Worm (Caenorhabditis elegans) whole organism, L4 larva: ENCODE results near the gene Y113G7A.22.
A peak's percentile ranks its signal among the peaks of the same experiment; 100 is the strongest.

Source experiments
- F44E2.7 ChIP-seq: fragments of 200-800 bp; sonication (Bioruptor generic); IDR thresholded peaks from 2 replicates; pipeline ENCODE4 v2.1.2; 2022; ENCODE audit warnings: missing genetic modification characterization, missing compliant biosample characterization
- T20F7.1 ChIP-seq: fragments of 200-800 bp; sonication (Bioruptor generic); optimal IDR thresholded peaks from 2 replicates; lab custom pipeline; 2018; ENCODE audit warnings: mild to moderate bottlenecking, missing genetic modification characterization, missing compliant biosample characterization
- Y105C5A.15 ChIP-seq: fragments of 200-800 bp; sonication (Bioruptor generic); IDR thresholded peaks from 2 replicates; pipeline ENCODE4 v1.3.6; 2022; ENCODE audit warnings: missing genetic modification characterization, missing compliant biosample characterization
- Y5F2A.4 ChIP-seq: fragments of 200-800 bp; sonication (Bioruptor generic); optimal IDR thresholded peaks from 2 replicates; lab custom pipeline; 2018; ENCODE audit warnings: mild to moderate bottlenecking, missing genetic modification characterization, missing compliant biosample characterization
- aha-1 ChIP-seq: fragments of 150-350 bp; peaks from one replicate; lab custom pipeline; 2014; ENCODE audit warnings: missing biosample characterization, missing genetic modification characterization
- aly-2 ChIP-seq: sonication (generic microtip); optimal IDR thresholded peaks from 2 replicates; lab custom pipeline; 2018; ENCODE audit warnings: missing biosample characterization, missing genetic modification characterization
- arid-1 ChIP-seq: fragments of 200-800 bp; sonication (Bioruptor generic); conservative IDR thresholded peaks from 2 replicates; pipeline ENCODE4 v1.3.6; 2022; ENCODE audit warnings: missing genetic modification reagents, missing genetic modification characterization, missing compliant biosample characterization
- ceh-28 ChIP-seq: fragments of 150-350 bp; optimal IDR thresholded peaks from 2 replicates; lab custom pipeline; 2014; ENCODE audit warnings: missing biosample characterization, missing genetic modification reagents, missing genetic modification characterization
- ceh-32 ChIP-seq: sonication (generic microtip); optimal IDR thresholded peaks from 2 replicates; lab custom pipeline; 2016; ENCODE audit warnings: mild to moderate bottlenecking, missing genetic modification characterization, missing compliant biosample characterization; ENCODE audit not compliant: poor library complexity
- ceh-44 ChIP-seq: fragments of 200-800 bp; sonication (Bioruptor generic); IDR thresholded peaks from 2 replicates; pipeline ENCODE4 v1.3.6; 2022; ENCODE audit warnings: missing genetic modification reagents, missing genetic modification characterization, missing compliant biosample characterization
- ceh-62 ChIP-seq: sonication (generic microtip); optimal IDR thresholded peaks from 2 replicates; lab custom pipeline; 2017; ENCODE audit warnings: missing biosample characterization, missing genetic modification characterization
- ces-1 ChIP-seq: fragments of 150-350 bp; sonication (generic microtip); optimal IDR thresholded peaks from 4 replicates; lab custom pipeline; 2014; ENCODE audit warnings: missing biosample characterization, missing genetic modification reagents, missing genetic modification characterization
- daf-16 ChIP-seq, 3 experiments: sonication (generic microtip); optimal IDR thresholded peaks; 2 replicates each; lab custom pipeline; 2016 to 2017; ENCODE audit warnings: missing genetic modification characterization in 3 of 3, missing genetic modification reagents in 3 of 3, mild to moderate bottlenecking in 2 of 3, missing compliant biosample characterization in 2 of 3, missing biosample characterization in 1 of 3, moderate library complexity in 1 of 3
- daf-8 ChIP-seq: fragments of 200-800 bp; sonication (Bioruptor generic); IDR thresholded peaks from 2 replicates; pipeline ENCODE4 v1.3.6; 2022; ENCODE audit warnings: missing genetic modification characterization, missing compliant biosample characterization
- dmd-8 ChIP-seq: fragments of 200-800 bp; sonication (Bioruptor generic); IDR thresholded peaks from 2 replicates; pipeline ENCODE4 v1.3.6; 2022; ENCODE audit warnings: missing genetic modification characterization, missing compliant biosample characterization
- egl-27 ChIP-seq: sonication (generic microtip); optimal IDR thresholded peaks from 3 replicates; lab custom pipeline; 2017; ENCODE audit warnings: missing biosample characterization, missing genetic modification reagents, missing genetic modification characterization
- egl-43 ChIP-seq: fragments of 200-800 bp; sonication (Bioruptor generic); IDR thresholded peaks from 2 replicates; pipeline ENCODE4 v1.3.6; 2022; ENCODE audit warnings: missing genetic modification reagents, missing genetic modification characterization, missing compliant biosample characterization
- fkh-10 ChIP-seq: fragments of 150-350 bp; optimal IDR thresholded peaks from 2 replicates; lab custom pipeline; 2014; ENCODE audit warnings: missing biosample characterization, missing genetic modification reagents, missing genetic modification characterization
- lim-7 ChIP-seq: fragments of 200-800 bp; sonication (Bioruptor generic); IDR thresholded peaks from 2 replicates; pipeline ENCODE4 v1.3.6; 2022; ENCODE audit warnings: missing genetic modification characterization, missing compliant biosample characterization
- lin-29 ChIP-seq: fragments of 200-800 bp; sonication (Bioruptor generic); IDR thresholded peaks from 2 replicates; pipeline ENCODE4 v1.3.6; 2022; ENCODE audit warnings: missing genetic modification reagents, missing genetic modification characterization, missing compliant biosample characterization
- lsy-2 ChIP-seq, 2 experiments: fragments of 150-350 bp in 1 of 2; sonication (generic microtip) in 1 of 2; optimal IDR thresholded peaks; 2 replicates each; lab custom pipeline; 2014 to 2017; ENCODE audit warnings: missing biosample characterization in 2 of 2, missing genetic modification characterization in 2 of 2
- mxl-2 ChIP-seq: fragments of 200-800 bp; sonication (Bioruptor generic); conservative IDR thresholded peaks from 2 replicates; pipeline ENCODE4 v1.3.6; 2022; ENCODE audit warnings: missing genetic modification reagents, missing genetic modification characterization, missing compliant biosample characterization
- mxl-3 ChIP-seq: fragments of 200-800 bp; sonication (Bioruptor generic); optimal IDR thresholded peaks from 2 replicates; lab custom pipeline; 2018; ENCODE audit warnings: mild to moderate bottlenecking, missing genetic modification characterization, missing compliant biosample characterization
- nhr-11 ChIP-seq: fragments of 150-350 bp; optimal IDR thresholded peaks from 2 replicates; lab custom pipeline; 2014; ENCODE audit warnings: missing biosample characterization, missing genetic modification characterization
- nhr-237 ChIP-seq: sonication (generic microtip); optimal IDR thresholded peaks from 2 replicates; lab custom pipeline; 2017; ENCODE audit warnings: missing biosample characterization, missing genetic modification characterization
- nhr-6 ChIP-seq: fragments of 150-350 bp; optimal IDR thresholded peaks from 2 replicates; lab custom pipeline; 2014; ENCODE audit warnings: missing biosample characterization, missing genetic modification characterization
- pha-4 ChIP-seq, 2 experiments: fragments of 150-350 bp in 1 of 2; fragments of 200-800 bp in 1 of 2; sonication (Bioruptor generic) in 1 of 2; IDR thresholded peaks in 1 of 2; optimal IDR thresholded peaks in 1 of 2; 2 replicates each; pipeline versions ENCODE4 v1.3.6 to Lab custom; 2014 to 2022; ENCODE audit warnings: missing genetic modification characterization in 2 of 2, missing genetic modification reagents in 2 of 2, missing biosample characterization in 1 of 2, missing compliant biosample characterization in 1 of 2
- php-3 ChIP-seq: fragments of 200-800 bp; sonication (Bioruptor generic); IDR thresholded peaks from 2 replicates; pipeline ENCODE4 v1.3.6; 2022; ENCODE audit warnings: missing genetic modification reagents, missing genetic modification characterization, missing compliant biosample characterization
- rbr-2 ChIP-seq: sonication (generic microtip); optimal IDR thresholded peaks from 2 replicates; lab custom pipeline; 2016; ENCODE audit warnings: missing genotype, missing genetic modification characterization, missing compliant biosample characterization
- sdz-12 ChIP-seq: fragments of 200-800 bp; sonication (Bioruptor generic); optimal IDR thresholded peaks from 2 replicates; lab custom pipeline; 2018; ENCODE audit warnings: mild to moderate bottlenecking, missing genetic modification characterization, missing compliant biosample characterization
- set-16 ChIP-seq: fragments of 200-800 bp; sonication (Bioruptor generic); IDR thresholded peaks from 2 replicates; pipeline ENCODE4 v1.3.6; 2022; ENCODE audit warnings: missing genetic modification reagents, missing genetic modification characterization, missing compliant biosample characterization
- tra-1 ChIP-seq: fragments of 200-800 bp; sonication (Bioruptor generic); IDR thresholded peaks from 2 replicates; pipeline ENCODE4 v1.3.6; 2022; ENCODE audit warnings: missing genetic modification reagents, missing genetic modification characterization, missing compliant biosample characterization
- unc-130 ChIP-seq: sonication (generic microtip); optimal IDR thresholded peaks from 2 replicates; lab custom pipeline; 2016; ENCODE audit warnings: missing genetic modification reagents, missing genetic modification characterization, missing compliant biosample characterization
- zfp-3 ChIP-seq: fragments of 200-800 bp; sonication (Bioruptor generic); conservative IDR thresholded peaks from 2 replicates; pipeline ENCODE4 v1.3.6; 2022; ENCODE audit warnings: missing genetic modification reagents, missing genetic modification characterization, missing compliant biosample characterization
- zip-2 ChIP-seq: fragments of 150-350 bp; optimal IDR thresholded peaks from 2 replicates; lab custom pipeline; 2014; ENCODE audit warnings: missing biosample characterization, missing genetic modification characterization

Gene Y113G7A.22

ce11 chrV:20138407-20139044 lies 3.4 kb upstream of the Y113G7A.22 start, which contains the start of gene Y113G7A.14:
Y113G7A.14 (minus strand) TSS chrV:20138457.
- TF ChIP-seq aha-1 (tag; lab: Kevin White, UChicago) (peak; percentile 30), lim-7 (GFP tag; lab: Robert Waterston, UW) (no peak), zfp-3 (no peak), php-3 (no peak), set-16 (GFP tag; lab: Robert Waterston, UW) (peak; percentile 88)

- peak; percentile 71 for TF ChIP-seq set-16 (GFP tag; lab: Robert Waterston, UW)
- no peak for TF ChIP-seq sdz-12 (GFP tag; lab: Kevin White, UChicago)
- no peak for TF ChIP-seq zfp-3
- 0 out of 2 replicates have a peak, but pooled peaks have one; percentile 26 for TF ChIP-seq tra-1 (GFP tag; lab: Robert Waterston, UW)
- TF ChIP-seq ceh-44 (GFP tag; lab: Robert Waterston, UW), result 0 out of 2 replicates have a peak, but pooled peaks have one; percentile 37
- TF ChIP-seq ceh-62 (tag; lab: Kevin White, UChicago), result no peak
- TF ChIP-seq, all 104 proteins: peak for 3
Measured at ce11 chrV:20134797-20135196, 350 bp downstream of the Y113G7A.22 start.

ce11 chrV:20133163-20133562 lies 2.0 kb downstream of the Y113G7A.22 start, which contains the start of gene ssu-1:
ssu-1 (minus strand) TSS chrV:20133263.
- TF ChIP-seq lin-29 (no peak), fkh-10 (no peak), daf-16 (GFP tag; optimal IDR thresholded peaks at IDR 0.05; lab: Kevin White, UChicago) (no peak), daf-16 (tag; optimal IDR thresholded peaks at IDR 0.05; lab: Kevin White, UChicago) (no peak), ceh-32 (tag; lab: Kevin White, UChicago) (no peak)

ce11 chrV:20127543-20127942 lies 7.6 kb downstream of the Y113G7A.22 start:
- TF ChIP-seq set-16 (GFP tag; lab: Robert Waterston, UW), result peak; percentile 90
- no peak for TF ChIP-seq arid-1 (GFP tag; lab: Robert Waterston, UW)
- TF ChIP-seq aha-1 (tag; lab: Kevin White, UChicago), result peak; percentile 40
- TF ChIP-seq egl-43 (GFP tag; lab: Robert Waterston, UW), result 0 out of 2 replicates have a peak, but pooled peaks have one; percentile 10
- no peak for TF ChIP-seq nhr-11 (tag; lab: Kevin White, UChicago)
- peak; percentile 45; the same call in 1 of the 2 replicates for TF ChIP-seq tra-1 (GFP tag; lab: Robert Waterston, UW)
- TF ChIP-seq dmd-8 (GFP tag; lab: Robert Waterston, UW), result no peak
- 0 out of 2 replicates have a peak, but pooled peaks have one; percentile 64 for TF ChIP-seq F44E2.7 (GFP tag; lab: Robert Waterston, UW)
- TF ChIP-seq unc-130 (GFP tag; lab: Kevin White, UChicago), result no peak
- TF ChIP-seq rbr-2, result no peak

ce11 chrV:20126637-20127036 lies 8.5 kb downstream of the Y113G7A.22 start:
- TF ChIP-seq lsy-2 (tag; optimal IDR thresholded peaks at IDR 0.05; lab: Kevin White, UChicago) (no peak), daf-8 (no peak), Y5F2A.4 (GFP tag; lab: Kevin White, UChicago) (no peak), zip-2 (tag; lab: Kevin White, UChicago) (no peak), pha-4 (GFP tag; IDR thresholded peaks at IDR 0.05; lab: Robert Waterston, UW) (no peak), pha-4 (tag; optimal IDR thresholded peaks at IDR 0.05; lab: Kevin White, UChicago) (no peak), ceh-32 (tag; lab: Kevin White, UChicago) (no peak), ces-1 (GFP tag; lab: Kevin White, UChicago) (no peak), T20F7.1 (GFP tag; lab: Kevin White, UChicago) (no peak), set-16 (GFP tag; lab: Robert Waterston, UW) (peak; percentile 87), aly-2 (no peak), nhr-237 (tag; lab: Kevin White, UChicago) (no peak), nhr-6 (tag; lab: Kevin White, UChicago) (no peak), egl-43 (GFP tag; lab: Robert Waterston, UW) (0 out of 2 replicates have a peak, but pooled peaks have one; percentile 54), mxl-2 (no peak), egl-27 (tag; lab: Kevin White, UChicago) (no peak), mxl-3 (no peak), ceh-28 (tag; lab: Kevin White, UChicago) (no peak), Y105C5A.15 (GFP tag; lab: Robert Waterston, UW) (no peak)
